Worm (Caenorhabditis elegans): ENCODE data around the gene srz-101.

ce11 chrV:16687227-16687626, 7.4 kb upstream of the srz-101 start, which contains the start of gene srz-102:
- TF ChIP-seq skn-1 (tag; optimal IDR thresholded peaks at IDR 0.05), result no peak
- TF ChIP-seq ZK546.5 (tag; optimal IDR thresholded peaks at IDR 0.05), result no peak
- no peak for TF ChIP-seq nhr-11 (tag; optimal IDR thresholded peaks at IDR 0.05)
- TF ChIP-seq ama-1 (optimal IDR thresholded peaks at IDR 0.05), result no peak
- TF ChIP-seq jun-1 (tag; optimal IDR thresholded peaks at IDR 0.05), result no peak
- TF ChIP-seq nhr-237 (tag; optimal IDR thresholded peaks at IDR 0.05), result no peak
- no peak for TF ChIP-seq daf-12 (tag; optimal IDR thresholded peaks at IDR 0.05)
- no peak for TF ChIP-seq ztf-4 (tag; optimal IDR thresholded peaks at IDR 0.05)
- TF ChIP-seq lin-39 (tag; optimal IDR thresholded peaks at IDR 0.05), result no peak
- TF ChIP-seq ztf-11 (tag; optimal IDR thresholded peaks at IDR 0.05), result no peak
- TF ChIP-seq snpc-4 (tag; optimal IDR thresholded peaks at IDR 0.05), result no peak
- no peak for TF ChIP-seq nhr-25 (tag; optimal IDR thresholded peaks at IDR 0.05)
- TF ChIP-seq fos-1 (tag; optimal IDR thresholded peaks at IDR 0.05), result no peak
- TF ChIP-seq egl-27 (tag; optimal IDR thresholded peaks at IDR 0.05), result no peak
